Worm (Caenorhabditis elegans) whole organism, early embryonic: ENCODE measurements around the gene C44H9.6.

ENCODE experiments used
- aly-1 ChIP-seq: sonication (generic microtip); optimal IDR thresholded peaks from 2 replicates; lab custom pipeline; 2016; ENCODE audit warnings: missing genetic modification characterization, missing compliant biosample characterization
- ama-1 ChIP-seq: fragments of 150-350 bp; optimal IDR thresholded peaks from 2 replicates; lab custom pipeline; 2014
- tbx-37 ChIP-seq: fragments of 200-800 bp; sonication (Bioruptor generic); conservative IDR thresholded peaks from 2 replicates; pipeline ENCODE4 v1.3.6; 2022; ENCODE audit warnings: missing genetic modification reagents, missing genetic modification characterization, missing compliant biosample characterization

DNA sequence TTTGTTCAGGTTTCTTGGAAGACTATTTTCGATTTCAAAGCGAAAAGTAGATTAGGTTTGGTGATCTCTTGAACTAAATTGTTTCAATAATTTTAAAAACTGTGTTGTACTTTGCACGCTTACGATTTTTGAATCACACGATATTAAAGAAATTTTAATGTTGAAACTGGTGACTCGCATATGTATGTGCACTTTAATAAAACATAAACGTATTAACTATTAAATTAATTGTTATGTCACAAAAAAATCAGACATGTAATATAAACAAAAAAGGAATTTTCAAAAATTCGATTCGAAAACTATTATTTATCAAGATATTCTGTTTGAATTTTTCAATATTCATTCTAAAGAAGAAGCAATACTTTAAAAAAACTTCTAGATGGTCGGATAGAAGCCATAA is 17.9 kb downstream of the C44H9.6 start, which contains the start of gene ugt-15:
- TF ChIP-seq ama-1 (lab: Kevin White, UChicago) (no peak), aly-1 (tag; lab: Kevin White, UChicago) (no peak), tbx-37 (GFP tag; lab: Robert Waterston, UW) (no peak)
